Fruit fly (Drosophila melanogaster) whole organism, embryonic: ENCODE data around the gene Rab30.

Source experiments
- Aef1 ChIP-seq: fragments of 200-800 bp; sonication (Bioruptor generic); IDR thresholded peaks from 3 replicates; pipeline ENCODE4 v1.3.6; 2022; ENCODE audit warnings: missing biosample characterization, missing genetic modification characterization
- C15 ChIP-seq: fragments of 200-800 bp; sonication (Bioruptor generic); IDR thresholded peaks from 3 replicates; pipeline ENCODE4 v1.3.6; 2022; ENCODE audit warnings: missing biosample characterization, missing genetic modification characterization
- CG10543 ChIP-seq: fragments of 200-800 bp; sonication (Bioruptor generic); optimal IDR thresholded peaks from 3 replicates; lab custom pipeline; 2017; ENCODE audit warnings: missing biosample characterization, mild to moderate bottlenecking, missing genetic modification characterization, moderate library complexity
- CG10654 ChIP-seq: fragments of 200-800 bp; sonication (Bioruptor generic); optimal IDR thresholded peaks from 2 replicates; lab custom pipeline; 2016; ENCODE audit warnings: missing biosample characterization, missing genetic modification characterization
- CG1233 ChIP-seq: fragments of 200-800 bp; sonication (Bioruptor generic); optimal IDR thresholded peaks from 4 replicates; lab custom pipeline; 2018; ENCODE audit warnings: missing biosample characterization, mild to moderate bottlenecking, missing genetic modification characterization
- CG12769 ChIP-seq: fragments of 200-800 bp; sonication (Bioruptor generic); optimal IDR thresholded peaks from 2 replicates; lab custom pipeline; 2019; ENCODE audit warnings: missing biosample characterization, mild to moderate bottlenecking, missing genetic modification characterization, moderate library complexity
- CG13424 ChIP-seq: fragments of 200-800 bp; sonication (Bioruptor generic); optimal IDR thresholded peaks from 2 replicates; lab custom pipeline; 2019; ENCODE audit warnings: missing biosample characterization, mild to moderate bottlenecking, missing genetic modification characterization, moderate library complexity
- CG14441 ChIP-seq: fragments of 200-800 bp; sonication (Bioruptor generic); IDR thresholded peaks from 2 replicates; pipeline ENCODE4 v1.3.6; 2022; ENCODE audit warnings: missing biosample characterization, missing genetic modification characterization
- CG17568 ChIP-seq: fragments of 200-800 bp; sonication (Bioruptor generic); optimal IDR thresholded peaks from 2 replicates; lab custom pipeline; 2018; ENCODE audit warnings: missing biosample characterization, mild to moderate bottlenecking, missing genetic modification characterization, moderate library complexity
- CG2116 ChIP-seq: fragments of 200-800 bp; sonication (Bioruptor generic); optimal IDR thresholded peaks from 3 replicates; lab custom pipeline; 2018; ENCODE audit warnings: missing biosample characterization, mild to moderate bottlenecking, missing genetic modification characterization
- CG3163 ChIP-seq: fragments of 200-800 bp; sonication (Bioruptor generic); optimal IDR thresholded peaks from 3 replicates; lab custom pipeline; 2016; ENCODE audit warnings: missing biosample characterization, missing genetic modification characterization
- CG32767 ChIP-seq: fragments of 200-800 bp; sonication (Bioruptor generic); IDR thresholded peaks from 2 replicates; pipeline ENCODE4 v1.3.6; 2022; ENCODE audit warnings: missing biosample characterization, missing genetic modification characterization
- CG3726 ChIP-seq: fragments of 200-800 bp; sonication (Bioruptor generic); IDR thresholded peaks from 3 replicates; pipeline ENCODE4, ENCODE4 v1.3.6; 2022; ENCODE audit warnings: missing biosample characterization, missing genetic modification characterization
- CG6254 ChIP-seq: fragments of 200-800 bp; sonication (Bioruptor generic); optimal IDR thresholded peaks from 3 replicates; lab custom pipeline; 2017; ENCODE audit warnings: mild to moderate bottlenecking, missing biosample characterization, missing genetic modification reagents, missing genetic modification characterization
- CG7786 ChIP-seq: fragments of 200-800 bp; sonication (Bioruptor generic); optimal IDR thresholded peaks from 2 replicates; lab custom pipeline; 2016; ENCODE audit warnings: missing biosample characterization, missing genetic modification characterization
- CG8944 ChIP-seq: fragments of 200-800 bp; sonication (Bioruptor generic); optimal IDR thresholded peaks from 3 replicates; lab custom pipeline; 2016; ENCODE audit warnings: missing biosample characterization, missing genetic modification characterization
- CG9817 ChIP-seq: fragments of 200-800 bp; sonication (Bioruptor generic); optimal IDR thresholded peaks from 2 replicates; lab custom pipeline; 2018; ENCODE audit warnings: missing biosample characterization, mild to moderate bottlenecking, missing genetic modification characterization, moderate library complexity
- CTCF ChIP-seq: fragments of 200-800 bp; sonication (Bioruptor generic); optimal IDR thresholded peaks from 2 replicates; lab custom pipeline; 2017; ENCODE audit warnings: missing biosample characterization, mild to moderate bottlenecking, missing genetic modification characterization, moderate library complexity
- Camta ChIP-seq: fragments of 200-800 bp; sonication (Bioruptor generic); optimal IDR thresholded peaks from 2 replicates; lab custom pipeline; 2016; ENCODE audit warnings: missing biosample characterization, missing genetic modification characterization
- Doc2 ChIP-seq: fragments of 200-800 bp; sonication (Bioruptor generic); IDR thresholded peaks from 2 replicates; pipeline ENCODE4 v1.3.6; 2022; ENCODE audit warnings: missing biosample characterization, missing genetic modification characterization
- Dp ChIP-seq: fragments of 200-800 bp; sonication (Bioruptor generic); optimal IDR thresholded peaks from 2 replicates; lab custom pipeline; 2018; ENCODE audit warnings: missing biosample characterization, mild to moderate bottlenecking, missing genetic modification characterization, moderate library complexity
- Ets97D ChIP-seq: fragments of 200-800 bp; sonication (Bioruptor generic); optimal IDR thresholded peaks from 3 replicates; lab custom pipeline; 2016; ENCODE audit warnings: missing biosample characterization, missing genetic modification characterization
- Fer2 ChIP-seq: fragments of 200-800 bp; sonication (Bioruptor generic); optimal IDR thresholded peaks from 2 replicates; lab custom pipeline; 2018; ENCODE audit warnings: missing biosample characterization, mild to moderate bottlenecking, missing genetic modification characterization, moderate library complexity
- HmgZ ChIP-seq: fragments of 200-800 bp; sonication (Bioruptor generic); optimal IDR thresholded peaks from 2 replicates; lab custom pipeline; 2018; ENCODE audit warnings: missing biosample characterization, mild to moderate bottlenecking, missing genetic modification characterization
- Hmx ChIP-seq: fragments of 200-800 bp; sonication (Bioruptor generic); optimal IDR thresholded peaks from 2 replicates; lab custom pipeline; 2016; ENCODE audit warnings: missing biosample characterization, missing genetic modification characterization
- Hr3 ChIP-seq: fragments of 200-800 bp; sonication (Bioruptor generic); optimal IDR thresholded peaks from 3 replicates; lab custom pipeline; 2016; ENCODE audit warnings: missing biosample characterization, missing genetic modification characterization
- Jarid2 ChIP-seq: fragments of 200-800 bp; sonication (Bioruptor generic); optimal IDR thresholded peaks from 3 replicates; lab custom pipeline; 2017; ENCODE audit warnings: mild to moderate bottlenecking, missing biosample characterization, missing genetic modification reagents, missing genetic modification characterization
- Max ChIP-seq: fragments of 200-800 bp; sonication (Bioruptor generic); optimal IDR thresholded peaks from 2 replicates; lab custom pipeline; 2016; ENCODE audit warnings: missing biosample characterization, mild to moderate bottlenecking, missing genetic modification characterization
- Meics ChIP-seq: fragments of 200-800 bp; sonication (Bioruptor generic); optimal IDR thresholded peaks from 2 replicates; lab custom pipeline; 2017; ENCODE audit warnings: missing biosample characterization, mild to moderate bottlenecking, missing genetic modification characterization
- Neu2 ChIP-seq: fragments of 200-800 bp; sonication (Bioruptor generic); optimal IDR thresholded peaks from 3 replicates; lab custom pipeline; 2016; ENCODE audit warnings: missing biosample characterization, missing genetic modification characterization, borderline replicate concordance
- Poxn ChIP-seq: fragments of 200-800 bp; sonication (Bioruptor generic); IDR thresholded peaks from 2 replicates; pipeline ENCODE4 v1.3.6; 2022; ENCODE audit warnings: missing biosample characterization, missing genetic modification characterization
- TFAM ChIP-seq: fragments of 200-800 bp; sonication (Bioruptor generic); optimal IDR thresholded peaks from 2 replicates; lab custom pipeline; 2017; ENCODE audit warnings: missing biosample characterization, missing genetic modification characterization, inconsistent platforms
- Usf ChIP-seq: fragments of 200-800 bp; sonication (Bioruptor generic); optimal IDR thresholded peaks from 2 replicates; lab custom pipeline; 2017; ENCODE audit warnings: missing genotype, missing biosample characterization, missing genetic modification characterization
- aop ChIP-seq: fragments of 200-800 bp; sonication (Bioruptor generic); IDR thresholded peaks from 2 replicates; pipeline ENCODE4 v1.3.6; 2022; ENCODE audit warnings: missing biosample characterization, missing genetic modification characterization
- br ChIP-seq: fragments of >200 bp; optimal IDR thresholded peaks from 2 replicates; lab custom pipeline; 2017
- cad ChIP-seq: fragments of >200 bp; optimal IDR thresholded peaks from 2 replicates; lab custom pipeline; 2017; ENCODE audit warnings: missing biosample characterization, missing genetic modification characterization
- chif ChIP-seq, 2 experiments: fragments of 200-800 bp; sonication (Bioruptor generic); optimal IDR thresholded peaks; 3 replicates each; lab custom pipeline; 2016; ENCODE audit warnings: missing biosample characterization in 2 of 2, missing genetic modification characterization in 2 of 2
- crp ChIP-seq, 2 experiments: fragments of 200-800 bp; sonication (Bioruptor generic); optimal IDR thresholded peaks; 2 replicates in 1 of 2; 3 replicates in 1 of 2; lab custom pipeline; 2017; ENCODE audit warnings: missing biosample characterization in 2 of 2, missing genetic modification characterization in 2 of 2, mild to moderate bottlenecking in 1 of 2, moderate library complexity in 1 of 2
- da ChIP-seq: fragments of 200-800 bp; sonication (Bioruptor generic); optimal IDR thresholded peaks from 2 replicates; lab custom pipeline; 2016; ENCODE audit warnings: missing biosample characterization, missing genetic modification characterization
- dm ChIP-seq: fragments of 200-800 bp; sonication (Bioruptor generic); optimal IDR thresholded peaks from 3 replicates; lab custom pipeline; 2016; ENCODE audit warnings: missing biosample characterization, missing genetic modification characterization
- dpn ChIP-seq, 2 experiments: fragments of 200-800 bp; sonication (Bioruptor generic); optimal IDR thresholded peaks; 3 replicates each; lab custom pipeline; 2016; ENCODE audit warnings: missing biosample characterization in 2 of 2, missing genetic modification characterization in 2 of 2
- grau ChIP-seq: fragments of 200-800 bp; optimal IDR thresholded peaks from 3 replicates; lab custom pipeline; 2019; ENCODE audit warnings: missing biosample characterization, mild to moderate bottlenecking, missing genetic modification characterization, moderate library complexity
- insv ChIP-seq, 2 experiments: fragments of 200-800 bp; sonication (Bioruptor generic); optimal IDR thresholded peaks; 3 replicates each; lab custom pipeline; 2016 to 2018; ENCODE audit warnings: missing biosample characterization in 2 of 2, missing genetic modification characterization in 2 of 2
- mld ChIP-seq: fragments of 200-800 bp; sonication (Bioruptor generic); IDR thresholded peaks from 3 replicates; pipeline ENCODE4 v1.3.6; 2022; ENCODE audit warnings: missing biosample characterization, missing genetic modification characterization; ENCODE audit not compliant: partially characterized antibody
- nau ChIP-seq: fragments of 200-800 bp; sonication (Bioruptor generic); optimal IDR thresholded peaks from 3 replicates; lab custom pipeline; 2017; ENCODE audit warnings: missing biosample characterization, mild to moderate bottlenecking, missing genetic modification characterization, missing genetic modification reagents
- nmo ChIP-seq: fragments of 200-800 bp; sonication (Bioruptor generic); optimal IDR thresholded peaks from 2 replicates; lab custom pipeline; 2018; ENCODE audit warnings: missing biosample characterization, mild to moderate bottlenecking, missing genetic modification characterization, moderate library complexity
- psq ChIP-seq: fragments of 200-800 bp; sonication (Bioruptor generic); optimal IDR thresholded peaks from 2 replicates; lab custom pipeline; 2017; ENCODE audit warnings: missing biosample characterization, missing genetic modification characterization
- pzg ChIP-seq: fragments of 200-800 bp; sonication (Bioruptor generic); optimal IDR thresholded peaks from 3 replicates; lab custom pipeline; 2018; ENCODE audit warnings: missing biosample characterization, mild to moderate bottlenecking, missing genetic modification characterization, moderate library complexity
- seq ChIP-seq: fragments of 200-800 bp; sonication (Bioruptor generic); IDR thresholded peaks from 2 replicates; pipeline ENCODE4 v1.3.6; 2022; ENCODE audit warnings: missing biosample characterization, missing genetic modification characterization
- slou ChIP-seq: fragments of 200-800 bp; sonication (Bioruptor generic); optimal IDR thresholded peaks from 3 replicates; lab custom pipeline; 2016; ENCODE audit warnings: missing biosample characterization, missing genetic modification characterization
- trem ChIP-seq: fragments of 200-800 bp; optimal IDR thresholded peaks from 3 replicates; lab custom pipeline; 2019; ENCODE audit warnings: missing biosample characterization, mild to moderate bottlenecking, missing genetic modification characterization, moderate library complexity

Rab30 gene

dm6 chr2L:7043039-7043905 is 10.9 kb upstream of the Rab30 start:
- no peak for TF ChIP-seq CG10654 (GFP tag; lab: Kevin White, UChicago)
- peak; percentile 17 for TF ChIP-seq CG8944
- TF ChIP-seq crp (GFP tag; optimal IDR thresholded peaks at IDR 0.05; lab: Kevin White, UChicago), result peak in 1 of 2 experiments; percentile 25
- TF ChIP-seq Poxn (GFP tag; lab: Robert Waterston, UW), result no peak
- no peak for TF ChIP-seq nmo (GFP tag; lab: Kevin White, UChicago)
- TF ChIP-seq seq (GFP tag; lab: Robert Waterston, UW), result peak; percentile 66
- no peak for TF ChIP-seq nau (GFP tag; lab: Kevin White, UChicago)
- peak; percentile 85 for TF ChIP-seq grau
- TF ChIP-seq Camta (GFP tag; lab: Kevin White, UChicago), result no peak
- no peak for TF ChIP-seq CG1233 (GFP tag; lab: Kevin White, UChicago)
- TF ChIP-seq CG6254 (GFP tag; lab: Kevin White, UChicago), result no peak
- no peak for TF ChIP-seq Fer2
- TF ChIP-seq Hmx (GFP tag; lab: Kevin White, UChicago), result no peak
- no peak for TF ChIP-seq insv (GFP tag; optimal IDR thresholded peaks at IDR 0.05; lab: Kevin White, UChicago)
- TF ChIP-seq C15 (GFP tag; lab: Robert Waterston, UW), result no peak
- peak; percentile 21 for TF ChIP-seq CG13424
- no peak for TF ChIP-seq CG3726 (GFP tag; lab: Robert Waterston, UW)
- no peak for TF ChIP-seq Doc2 (GFP tag; lab: Robert Waterston, UW)
- no peak for TF ChIP-seq TFAM
- TF ChIP-seq Dp (GFP tag; lab: Kevin White, UChicago), result no peak
- TF ChIP-seq CG7786 (GFP tag; lab: Kevin White, UChicago), result no peak
- no peak for TF ChIP-seq trem (tag; lab: Kevin White, UChicago)
- TF ChIP-seq CG12769 (tag; lab: Kevin White, UChicago), result peak; percentile 20
- TF ChIP-seq Neu2 (GFP tag; lab: Kevin White, UChicago), result no peak
- no peak for TF ChIP-seq slou
- TF ChIP-seq dpn (GFP tag; optimal IDR thresholded peaks at IDR 0.05; lab: Kevin White, UChicago), result no peak
- TF ChIP-seq Usf (GFP tag; lab: Kevin White, UChicago), result no peak
- TF ChIP-seq Hr3 (GFP tag; lab: Kevin White, UChicago), result no peak
- TF ChIP-seq chif (GFP tag; optimal IDR thresholded peaks at IDR 0.05; lab: Kevin White, UChicago), result peak in 1 of 2 experiments; percentile 16
- peak; percentile 8 for TF ChIP-seq CG2116 (GFP tag; lab: Kevin White, UChicago)
- TF ChIP-seq CG17568 (GFP tag; lab: Kevin White, UChicago), result peak; percentile 6
- peak; percentile 20 for TF ChIP-seq CG3163 (GFP tag; lab: Kevin White, UChicago)
- no peak for TF ChIP-seq CG10543 (GFP tag; lab: Kevin White, UChicago)
- no peak for TF ChIP-seq CG14441 (GFP tag; lab: Robert Waterston, UW)
- TF ChIP-seq pzg, result no peak
- no peak for TF ChIP-seq cad
- no peak for TF ChIP-seq Aef1
- TF ChIP-seq mld (GFP tag; lab: Robert Waterston, UW), result no peak
- TF ChIP-seq HmgZ, result no peak
- TF ChIP-seq aop (GFP tag; lab: Robert Waterston, UW), result no peak
- TF ChIP-seq Meics (GFP tag; lab: Kevin White, UChicago), result no peak
- no peak for TF ChIP-seq CTCF
- no peak for TF ChIP-seq psq
- TF ChIP-seq dm, result no peak
- no peak for TF ChIP-seq CG9817 (tag; lab: Kevin White, UChicago)
- no peak for TF ChIP-seq Ets97D (GFP tag; lab: Kevin White, UChicago)
- TF ChIP-seq CG32767 (GFP tag; lab: Robert Waterston, UW), result no peak
- TF ChIP-seq Max (GFP tag; lab: Kevin White, UChicago), result no peak
- no peak for TF ChIP-seq Jarid2 (GFP tag; lab: Kevin White, UChicago)
- no peak for TF ChIP-seq br (lab: Kevin White, UChicago)
- no peak for TF ChIP-seq da (GFP tag; lab: Kevin White, UChicago)
